Fruit fly (Drosophila melanogaster) whole organism, embryonic: ENCODE measurements around the gene JMJD4.

Experiments used
- Bdp1 ChIP-seq: fragments of 200-800 bp; sonication (Bioruptor generic); optimal IDR thresholded peaks from 3 replicates; lab custom pipeline; 2016; ENCODE audit warnings: missing biosample characterization, missing genetic modification characterization
- CG10209 ChIP-seq: fragments of 200-800 bp; sonication (Bioruptor generic); optimal IDR thresholded peaks from 3 replicates; lab custom pipeline; 2017; ENCODE audit warnings: missing biosample characterization, mild to moderate bottlenecking, missing genetic modification characterization, missing genetic modification reagents
- CG11456 ChIP-seq: fragments of 200-800 bp; sonication (Bioruptor generic); IDR thresholded peaks from 3 replicates; pipeline ENCODE4 v1.3.6; 2022; ENCODE audit warnings: missing biosample characterization, missing genetic modification characterization
- CG11696 ChIP-seq: fragments of 200-800 bp; sonication (Bioruptor generic); IDR thresholded peaks from 2 replicates; pipeline ENCODE4 v1.3.6; 2022; ENCODE audit warnings: missing biosample characterization, missing genetic modification characterization
- CG12104 ChIP-seq: fragments of 200-800 bp; sonication (Bioruptor generic); optimal IDR thresholded peaks from 3 replicates; lab custom pipeline; 2016; ENCODE audit warnings: missing biosample characterization, missing genetic modification characterization
- CG13424 ChIP-seq: fragments of 200-800 bp; sonication (Bioruptor generic); optimal IDR thresholded peaks from 2 replicates; lab custom pipeline; 2019; ENCODE audit warnings: missing biosample characterization, mild to moderate bottlenecking, missing genetic modification characterization, moderate library complexity
- CG14441 ChIP-seq: fragments of 200-800 bp; sonication (Bioruptor generic); IDR thresholded peaks from 2 replicates; pipeline ENCODE4 v1.3.6; 2022; ENCODE audit warnings: missing biosample characterization, missing genetic modification characterization
- CG15011 ChIP-seq: fragments of 200-800 bp; sonication (Bioruptor generic); optimal IDR thresholded peaks from 3 replicates; lab custom pipeline; 2018; ENCODE audit warnings: missing biosample characterization, mild to moderate bottlenecking, missing genetic modification characterization
- CG17359 ChIP-seq: fragments of 200-800 bp; sonication (Bioruptor generic); optimal IDR thresholded peaks from 3 replicates; lab custom pipeline; 2018; ENCODE audit warnings: missing biosample characterization, mild to moderate bottlenecking, missing genetic modification characterization, moderate library complexity
- CG2889 ChIP-seq: fragments of 200-800 bp; sonication (Bioruptor generic); IDR thresholded peaks from 3 replicates; pipeline ENCODE4 v1.3.6; 2022; ENCODE audit warnings: missing biosample characterization, missing genetic modification characterization
- CG32772 ChIP-seq: fragments of 200-800 bp; sonication (Bioruptor generic); IDR thresholded peaks from 2 replicates; pipeline ENCODE4 v1.3.6; 2022; ENCODE audit warnings: missing biosample characterization, missing genetic modification characterization
- CG3847 ChIP-seq: fragments of 200-800 bp; sonication (Bioruptor generic); IDR thresholded peaks from 2 replicates; pipeline ENCODE4 v1.3.6; 2022; ENCODE audit warnings: missing biosample characterization, missing genetic modification characterization
- CG43689 ChIP-seq: fragments of 200-800 bp; sonication (Bioruptor generic); IDR thresholded peaks from 2 replicates; pipeline ENCODE4 v1.3.6; 2022; ENCODE audit warnings: missing biosample characterization, missing genetic modification characterization
- CG4424 ChIP-seq: fragments of 200-800 bp; sonication (Bioruptor generic); optimal IDR thresholded peaks from 3 replicates; lab custom pipeline; 2016; ENCODE audit warnings: missing biosample characterization, missing genetic modification characterization
- CG4854 ChIP-seq: fragments of 200-800 bp; sonication (Bioruptor generic); optimal IDR thresholded peaks from 2 replicates; lab custom pipeline; 2016; ENCODE audit warnings: missing biosample characterization, missing genetic modification characterization, inconsistent platforms
- CG6813 ChIP-seq: fragments of 200-800 bp; sonication (Bioruptor generic); optimal IDR thresholded peaks from 2 replicates; lab custom pipeline; 2017; ENCODE audit warnings: missing biosample characterization, missing genetic modification characterization, mild to moderate bottlenecking, moderate library complexity, missing genetic modification reagents
- CG7987 ChIP-seq: fragments of 200-800 bp; sonication (Bioruptor generic); optimal IDR thresholded peaks from 2 replicates; lab custom pipeline; 2018; ENCODE audit warnings: missing biosample characterization, mild to moderate bottlenecking, missing genetic modification characterization, moderate library complexity
- CG8478 ChIP-seq: fragments of >200 bp; optimal IDR thresholded peaks from 2 replicates; lab custom pipeline; 2018
- CG8924 ChIP-seq: fragments of 200-800 bp; optimal IDR thresholded peaks from 3 replicates; lab custom pipeline; 2019; ENCODE audit warnings: missing biosample characterization, mild to moderate bottlenecking, missing genetic modification characterization, moderate library complexity
- CG9797 ChIP-seq: fragments of 200-800 bp; sonication (Bioruptor generic); optimal IDR thresholded peaks from 3 replicates; lab custom pipeline; 2018; ENCODE audit warnings: missing biosample characterization, mild to moderate bottlenecking, missing genetic modification characterization
- CG9817 ChIP-seq: fragments of 200-800 bp; sonication (Bioruptor generic); optimal IDR thresholded peaks from 2 replicates; lab custom pipeline; 2018; ENCODE audit warnings: missing biosample characterization, mild to moderate bottlenecking, missing genetic modification characterization, moderate library complexity
- CoRest ChIP-seq: fragments of 200-800 bp; sonication (Bioruptor generic); optimal IDR thresholded peaks from 3 replicates; lab custom pipeline; 2018; ENCODE audit warnings: missing biosample characterization, mild to moderate bottlenecking, missing genetic modification characterization, moderate library complexity
- Dbx ChIP-seq: fragments of 200-800 bp; sonication (Bioruptor generic); IDR thresholded peaks from 3 replicates; pipeline ENCODE4 v1.3.6; 2022; ENCODE audit warnings: missing biosample characterization, missing genetic modification characterization
- Dref ChIP-seq: fragments of 200-800 bp; sonication (Bioruptor generic); IDR thresholded peaks from 2 replicates; pipeline ENCODE4 v1.3.6; 2022; ENCODE audit warnings: missing biosample characterization, missing genetic modification characterization
- Hr39 ChIP-seq: fragments of >200 bp; optimal IDR thresholded peaks from 2 replicates; lab custom pipeline; 2017
- Hr51 ChIP-seq, 2 experiments: fragments of 200-800 bp; sonication (Bioruptor generic); optimal IDR thresholded peaks; 2 replicates in 1 of 2; 3 replicates in 1 of 2; lab custom pipeline; 2016 to 2018; ENCODE audit warnings: missing biosample characterization in 2 of 2, missing genetic modification characterization in 2 of 2, mild to moderate bottlenecking in 1 of 2, moderate library complexity in 1 of 2
- Lpt ChIP-seq: fragments of >200 bp; optimal IDR thresholded peaks from 2 replicates; lab custom pipeline; 2018; ENCODE audit warnings: missing biosample characterization, missing genetic modification characterization
- Max ChIP-seq: fragments of 200-800 bp; sonication (Bioruptor generic); optimal IDR thresholded peaks from 2 replicates; lab custom pipeline; 2016; ENCODE audit warnings: missing biosample characterization, mild to moderate bottlenecking, missing genetic modification characterization
- Nf-YA ChIP-seq: fragments of 200-800 bp; sonication (Bioruptor generic); IDR thresholded peaks from 2 replicates; pipeline ENCODE4 v1.3.6; 2022; ENCODE audit warnings: missing biosample characterization, missing genetic modification characterization
- Nf-YC ChIP-seq: fragments of 200-800 bp; optimal IDR thresholded peaks from 3 replicates; lab custom pipeline; 2019; ENCODE audit warnings: missing biosample characterization, mild to moderate bottlenecking, missing genetic modification characterization, moderate library complexity
- Ptx1 ChIP-seq: fragments of 200-800 bp; sonication (Bioruptor generic); IDR thresholded peaks from 2 replicates; pipeline ENCODE4 v1.3.6; 2022; ENCODE audit warnings: missing biosample characterization, missing genetic modification characterization
- Six4 ChIP-seq: fragments of 200-800 bp; sonication (Bioruptor generic); optimal IDR thresholded peaks from 2 replicates; lab custom pipeline; 2016; ENCODE audit warnings: missing biosample characterization, missing genetic modification characterization
- Usf ChIP-seq: fragments of 200-800 bp; sonication (Bioruptor generic); optimal IDR thresholded peaks from 2 replicates; lab custom pipeline; 2017; ENCODE audit warnings: missing genotype, missing biosample characterization, missing genetic modification characterization
- Xbp1 ChIP-seq: fragments of 200-800 bp; sonication (Bioruptor generic); optimal IDR thresholded peaks from 3 replicates; lab custom pipeline; 2016; ENCODE audit warnings: missing biosample characterization, mild to moderate bottlenecking, missing genetic modification characterization
- chn ChIP-seq: fragments of 200-800 bp; sonication (Bioruptor generic); optimal IDR thresholded peaks from 2 replicates; lab custom pipeline; 2016; ENCODE audit warnings: missing biosample characterization, missing genetic modification characterization
- crol ChIP-seq: fragments of 200-800 bp; sonication (Bioruptor generic); IDR thresholded peaks from 2 replicates; pipeline ENCODE4 v1.3.6; 2022; ENCODE audit warnings: missing biosample characterization, missing genetic modification characterization
- cwo ChIP-seq: fragments of 200-800 bp; sonication (Bioruptor generic); optimal IDR thresholded peaks from 3 replicates; lab custom pipeline; 2017; ENCODE audit warnings: missing biosample characterization, missing genetic modification characterization, mild to moderate bottlenecking, moderate library complexity, missing genetic modification reagents
- ems ChIP-seq: fragments of 200-800 bp; sonication (Bioruptor generic); optimal IDR thresholded peaks from 3 replicates; lab custom pipeline; 2016; ENCODE audit warnings: missing biosample characterization, missing genetic modification characterization
- fd96Cb ChIP-seq: fragments of 200-800 bp; sonication (Bioruptor generic); optimal IDR thresholded peaks from 2 replicates; lab custom pipeline; 2018; ENCODE audit warnings: missing biosample characterization, mild to moderate bottlenecking, missing genetic modification characterization, moderate library complexity
- fu2 ChIP-seq: fragments of 200-800 bp; sonication (Bioruptor generic); optimal IDR thresholded peaks from 2 replicates; lab custom pipeline; 2016; ENCODE audit warnings: missing biosample characterization, missing genetic modification characterization
- gcm2 ChIP-seq: fragments of 200-800 bp; sonication (Bioruptor generic); optimal IDR thresholded peaks from 2 replicates; lab custom pipeline; 2016; ENCODE audit warnings: missing biosample characterization, missing genetic modification characterization
- hb ChIP-seq: fragments of 200-800 bp; sonication (Bioruptor generic); IDR thresholded peaks from 3 replicates; pipeline ENCODE4 v1.3.6; 2022; ENCODE audit warnings: missing biosample characterization, missing genetic modification characterization; ENCODE audit not compliant: partially characterized antibody
- hbn ChIP-seq: fragments of 200-800 bp; sonication (Bioruptor generic); IDR thresholded peaks from 2 replicates; pipeline ENCODE4 v1.3.6; 2022; ENCODE audit warnings: missing biosample characterization, missing genetic modification characterization; ENCODE audit not compliant: partially characterized antibody
- hkb ChIP-seq, 2 experiments: fragments of 200-800 bp in 1 of 2; fragments of >200 bp in 1 of 2; sonication (Bioruptor generic) in 1 of 2; IDR thresholded peaks in 1 of 2; optimal IDR thresholded peaks in 1 of 2; 2 replicates each; pipeline versions ENCODE4 v1.3.6 to Lab custom; 2017 to 2022; ENCODE audit warnings: missing biosample characterization in 1 of 2, missing genetic modification characterization in 1 of 2
- ken ChIP-seq: fragments of 200-800 bp; sonication (Bioruptor generic); IDR thresholded peaks from 3 replicates; pipeline ENCODE4 v1.3.6; 2022; ENCODE audit warnings: missing biosample characterization, missing genetic modification characterization
- otp ChIP-seq: fragments of 200-800 bp; sonication (Bioruptor generic); IDR thresholded peaks from 3 replicates; pipeline ENCODE4, ENCODE4 v1.3.6; 2022; ENCODE audit warnings: missing biosample characterization, missing genetic modification characterization
- run ChIP-seq: fragments of 200-800 bp; sonication (Bioruptor generic); optimal IDR thresholded peaks from 3 replicates; lab custom pipeline; 2018; ENCODE audit warnings: missing biosample characterization, mild to moderate bottlenecking, missing genetic modification characterization
- stc ChIP-seq: fragments of 200-800 bp; sonication (Bioruptor generic); IDR thresholded peaks from 2 replicates; pipeline ENCODE4 v1.3.6; 2022; ENCODE audit warnings: missing biosample characterization, missing genetic modification characterization
- wek ChIP-seq: fragments of 200-800 bp; sonication (Bioruptor generic); optimal IDR thresholded peaks from 3 replicates; lab custom pipeline; 2018; ENCODE audit warnings: missing biosample characterization, mild to moderate bottlenecking, missing genetic modification characterization, moderate library complexity

The JMJD4 gene

DNA sequence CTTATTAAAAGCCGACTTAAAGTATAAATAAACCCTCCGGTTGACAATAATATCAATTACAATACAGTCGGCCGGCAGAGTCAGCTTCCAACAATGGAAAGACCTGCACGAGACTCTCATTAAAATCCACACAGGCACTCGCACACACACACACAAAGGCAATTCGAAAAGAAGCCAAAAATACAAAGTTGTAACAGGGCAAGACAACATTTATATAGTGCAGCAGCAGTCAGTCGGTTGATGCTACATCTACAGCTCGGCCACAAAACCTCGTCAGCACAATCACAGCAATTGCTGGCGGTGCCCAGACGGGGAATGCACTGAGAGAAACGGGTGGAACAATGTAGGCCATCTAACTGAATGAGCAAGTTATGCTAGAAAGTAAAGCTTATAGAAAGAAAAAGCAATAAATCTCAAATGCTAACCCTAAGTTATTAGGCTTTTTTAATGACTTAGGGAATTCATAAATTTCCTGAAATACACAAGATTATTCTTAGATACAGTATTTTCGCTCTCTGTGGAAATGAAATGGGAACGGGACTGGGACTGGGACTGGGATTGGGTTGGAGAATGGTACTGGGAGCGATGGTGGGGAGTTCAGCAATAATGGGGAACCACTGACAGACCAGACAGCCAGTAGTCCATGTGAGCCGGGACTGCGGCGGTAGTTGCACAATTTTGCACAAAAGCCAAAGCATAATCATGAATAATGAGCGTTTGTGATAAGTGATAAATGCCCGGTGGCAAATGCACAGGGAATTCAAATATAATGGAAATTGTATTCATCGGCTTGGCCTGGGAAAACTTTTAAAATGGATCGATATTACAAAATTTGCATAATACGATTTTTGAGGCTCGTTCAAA lies 37.5 kb downstream of the JMJD4 start (continued):
- peak; percentile 4 for TF ChIP-seq CG6813 (GFP tag; lab: Kevin White, UChicago)
- no peak for TF ChIP-seq CG8478 (lab: Kevin White, UChicago)
- TF ChIP-seq CG9797 (GFP tag; lab: Kevin White, UChicago), result no peak
- TF ChIP-seq Dref (GFP tag; lab: Robert Waterston, UW), result no peak
- TF ChIP-seq otp (GFP tag; lab: Robert Waterston, UW), result no peak
- TF ChIP-seq Six4, result peak; percentile 19
- no peak for TF ChIP-seq hbn (GFP tag; lab: Robert Waterston, UW)
- TF ChIP-seq gcm2 (GFP tag; lab: Kevin White, UChicago), result no peak
- TF ChIP-seq CG32772, result peak; percentile 38; the same call in 1 of the 2 replicates
- peak; percentile 56 for TF ChIP-seq cwo (GFP tag; lab: Kevin White, UChicago)
- TF ChIP-seq hb, result no peak
- TF ChIP-seq CG4424, result peak; percentile 25
- no peak for TF ChIP-seq Usf (GFP tag; lab: Kevin White, UChicago)
- no peak for TF ChIP-seq Nf-YC (tag; lab: Kevin White, UChicago)
- peak; percentile 13 for TF ChIP-seq CG9817 (tag; lab: Kevin White, UChicago)
- no peak for TF ChIP-seq CG2889 (GFP tag; lab: Robert Waterston, UW)
- no peak for TF ChIP-seq CG11696 (GFP tag; lab: Robert Waterston, UW)
- peak; percentile 32 for TF ChIP-seq Max (GFP tag; lab: Kevin White, UChicago)
- TF ChIP-seq CG14441 (GFP tag; lab: Robert Waterston, UW), result 0 out of 2 replicates have a peak, but pooled peaks have one; percentile 39
- TF ChIP-seq CG15011 (GFP tag; lab: Kevin White, UChicago), result no peak
- TF ChIP-seq ems (GFP tag; lab: Kevin White, UChicago), result peak; percentile 42
- TF ChIP-seq Dbx (GFP tag; lab: Robert Waterston, UW), result 0 out of 3 replicates have a peak, but pooled peaks have one; percentile 10
- TF ChIP-seq CG17359 (tag; lab: Kevin White, UChicago), result no peak
- TF ChIP-seq Lpt (GFP tag; lab: Kevin White, UChicago), result no peak
- no peak for TF ChIP-seq fu2 (GFP tag; lab: Kevin White, UChicago)
- no peak for TF ChIP-seq Hr39 (lab: Kevin White, UChicago)
- TF ChIP-seq Bdp1 (GFP tag; lab: Kevin White, UChicago), result no peak
- TF ChIP-seq CG11456 (GFP tag; lab: Robert Waterston, UW), result no peak
- TF ChIP-seq Hr51 (GFP tag; optimal IDR thresholded peaks at IDR 0.05; lab: Kevin White, UChicago), result peak in 1 of 2 experiments; percentile 42
- peak; percentile 33 for TF ChIP-seq CG13424 (tag; lab: Kevin White, UChicago)
- TF ChIP-seq CG8924, result no peak
- TF ChIP-seq crol (GFP tag; lab: Robert Waterston, UW), result no peak
- 0 out of 2 replicates have a peak, but pooled peaks have one; percentile 38 for TF ChIP-seq CG3847 (GFP tag; lab: Robert Waterston, UW)
- no peak for TF ChIP-seq Nf-YA (GFP tag; lab: Robert Waterston, UW)
- TF ChIP-seq CoRest (tag; lab: Kevin White, UChicago), result peak; percentile 43
- peak; percentile 4 for TF ChIP-seq CG10209 (GFP tag; lab: Kevin White, UChicago)
- TF ChIP-seq run (tag; lab: Kevin White, UChicago), result no peak
- no peak for TF ChIP-seq CG43689 (GFP tag; lab: Robert Waterston, UW)
- peak; percentile 31 for TF ChIP-seq CG12104 (GFP tag; lab: Kevin White, UChicago)
- TF ChIP-seq fd96Cb, result peak; percentile 44
- peak; percentile 53 for TF ChIP-seq Xbp1 (GFP tag; lab: Kevin White, UChicago)
- TF ChIP-seq CG4854, result no peak
- no peak for TF ChIP-seq hkb (optimal IDR thresholded peaks at IDR 0.05; lab: Kevin White, UChicago)
- TF ChIP-seq hkb (GFP tag; IDR thresholded peaks at IDR 0.05; lab: Robert Waterston, UW), result peak; percentile 28; the same call in 1 of the 2 replicates
- TF ChIP-seq ken (GFP tag; lab: Robert Waterston, UW), result no peak
- TF ChIP-seq chn (GFP tag; lab: Kevin White, UChicago), result peak; percentile 41
- TF ChIP-seq wek (GFP tag; lab: Kevin White, UChicago), result no peak
- TF ChIP-seq Ptx1, result peak; percentile 59
- TF ChIP-seq CG7987 (GFP tag; lab: Kevin White, UChicago), result no peak
- no peak for TF ChIP-seq stc
